Fruit fly (Drosophila melanogaster): Measurements from ENCODE around the gene CG34404.

The CG34404 gene

dm6 chr3R:15371833-15372232 lies 4.4 kb upstream of the CG34404 start, which contains the start of the genes Ccm3 and CG6136 (continued):
- TF ChIP-seq caup (GFP tag; optimal IDR thresholded peaks at IDR 0.05; ENCODE audit: severe bottlenecking) (peak; percentile 69), ara (GFP tag; IDR thresholded peaks at IDR 0.05) (peak; percentile 15; the same call in 1 of the 2 replicates), CG18476 (GFP tag; optimal IDR thresholded peaks at IDR 0.05) (no peak), NFAT (GFP tag; IDR thresholded peaks at IDR 0.05) (peak; percentile 61; the same call in 1 of the 2 replicates), Drgx (GFP tag; IDR thresholded peaks at IDR 0.05) (0 out of 2 replicates have a peak, but pooled peaks have one; percentile 20), CG5953 (GFP tag; IDR thresholded peaks at IDR 0.05) (no peak), GATAe (GFP tag; conservative IDR thresholded peaks at IDR 0.05) (no peak), ind (GFP tag; optimal IDR thresholded peaks at IDR 0.05) (peak; percentile 19), schlank (tag; optimal IDR thresholded peaks at IDR 0.05) (no peak), CG16779 (GFP tag; IDR thresholded peaks at IDR 0.05) (no peak), Mad (GFP tag; optimal IDR thresholded peaks at IDR 0.05) (no peak), CG2678 (tag; optimal IDR thresholded peaks at IDR 0.05) (no peak), CG10147 (GFP tag; optimal IDR thresholded peaks at IDR 0.05) (peak; percentile 48), Kr (GFP tag; optimal IDR thresholded peaks at IDR 0.05) (no peak), CG2120 (GFP tag; optimal IDR thresholded peaks at IDR 0.05) (peak; percentile 72), ewg (GFP tag; optimal IDR thresholded peaks at IDR 0.05) (peak; percentile 48), corto (GFP tag; optimal IDR thresholded peaks at IDR 0.05) (no peak), Doc2 (GFP tag; IDR thresholded peaks at IDR 0.05) (no peak), CG15514 (GFP tag; optimal IDR thresholded peaks at IDR 0.05) (peak; percentile 79), CG30431 (GFP tag; optimal IDR thresholded peaks at IDR 0.05) (no peak), Lhr (GFP tag; optimal IDR thresholded peaks at IDR 0.05) (no peak), CG17912 (GFP tag; optimal IDR thresholded peaks at IDR 0.05) (no peak), CG11247 (GFP tag; IDR thresholded peaks at IDR 0.05) (peak; percentile 44; the same call in 1 of the 2 replicates), HmgZ (tag; optimal IDR thresholded peaks at IDR 0.05) (peak; percentile 82), CG4820 (GFP tag; optimal IDR thresholded peaks at IDR 0.05) (no peak), CG15073 (GFP tag; optimal IDR thresholded peaks at IDR 0.05) (no peak), CG4360 (GFP tag; IDR thresholded peaks at IDR 0.05) (no peak), gro (GFP tag; optimal IDR thresholded peaks at IDR 0.05) (peak; percentile 78), Antp (GFP tag; optimal IDR thresholded peaks at IDR 0.05) (peak; percentile 29), CG3281 (GFP tag; optimal IDR thresholded peaks at IDR 0.05) (peak; percentile 35), nom (GFP tag; optimal IDR thresholded peaks at IDR 0.05) (peak; percentile 1), CG16815 (GFP tag; optimal IDR thresholded peaks at IDR 0.05) (no peak), CG1603 (tag; optimal IDR thresholded peaks at IDR 0.05) (peak; percentile 68), MESR4 (GFP tag; optimal IDR thresholded peaks at IDR 0.05) (peak; percentile 86), pho (GFP tag; optimal IDR thresholded peaks at IDR 0.05) (peak; percentile 37), fd102C (GFP tag; optimal IDR thresholded peaks at IDR 0.05) (no peak), gem (tag; optimal IDR thresholded peaks at IDR 0.05) (no peak), CG14014 (GFP tag; IDR thresholded peaks at IDR 0.05) (peak; percentile 65; the same call in 1 of the 2 replicates), sens (GFP tag) (peak; percentile 68), CG12219 (GFP tag; optimal IDR thresholded peaks at IDR 0.05) (no peak), CG3847 (GFP tag; IDR thresholded peaks at IDR 0.05) (peak; percentile 65), Jarid2 (GFP tag; optimal IDR thresholded peaks at IDR 0.05) (no peak), Atf6 (GFP tag; IDR thresholded peaks at IDR 0.05) (0 out of 2 replicates have a peak, but pooled peaks have one; percentile 13), NfI (GFP tag; optimal IDR thresholded peaks at IDR 0.05) (peak; percentile 67), ap (GFP tag; IDR thresholded peaks at IDR 0.05) (no peak), dm (GFP tag; optimal IDR thresholded peaks at IDR 0.05) (peak; percentile 2), luna (GFP tag; optimal IDR thresholded peaks at IDR 0.05) (peak; percentile 22), mld (GFP tag; IDR thresholded peaks at IDR 0.05; ENCODE audit: partially characterized antibody) (peak; percentile 87), mirr (GFP tag; optimal IDR thresholded peaks at IDR 0.05) (peak; percentile 33), Fer3 (tag; optimal IDR thresholded peaks at IDR 0.05) (peak; percentile 42), repo (GFP tag; optimal IDR thresholded peaks at IDR 0.05) (peak; percentile 39)
